Worm (Caenorhabditis elegans): ENCODE results near the gene T22B2.2.

The T22B2.2 gene

ce11 chrX:3920101-3920500 is at the start of gene T22B2.2:
Gene T22B2.2 (plus strand): TSS chrX:3920401.
- TF ChIP-seq dve-1 (tag; optimal IDR thresholded peaks at IDR 0.05; ENCODE audit: insufficient read depth), result no peak
- no peak for TF ChIP-seq Y75B8A.6 (GFP tag; IDR thresholded peaks at IDR 0.05)
- no peak for TF ChIP-seq aly-2 (tag; optimal IDR thresholded peaks at IDR 0.05)
- TF ChIP-seq unc-39 (tag; optimal IDR thresholded peaks at IDR 0.05), result no peak
- no peak for TF ChIP-seq ces-1 (GFP tag; optimal IDR thresholded peaks at IDR 0.05)
- TF ChIP-seq gei-8 (GFP tag; optimal IDR thresholded peaks at IDR 0.05), result no peak
- TF ChIP-seq ZK337.2 (GFP tag; IDR thresholded peaks at IDR 0.05), result no peak
- TF ChIP-seq Y5F2A.4 (GFP tag; optimal IDR thresholded peaks at IDR 0.05), result no peak
- no peak for TF ChIP-seq daf-16 (GFP tag; optimal IDR thresholded peaks at IDR 0.05)
- TF ChIP-seq daf-16 (tag; optimal IDR thresholded peaks at IDR 0.05), result no peak
- TF ChIP-seq F10B5.3 (tag; optimal IDR thresholded peaks at IDR 0.05), result no peak
- TF ChIP-seq spr-3 (GFP tag; optimal IDR thresholded peaks at IDR 0.05), result no peak
- TF ChIP-seq attf-4 (tag; optimal IDR thresholded peaks at IDR 0.05), result no peak

- TF ChIP-seq dve-1 (tag; optimal IDR thresholded peaks at IDR 0.05; ENCODE audit: insufficient read depth) (no peak), aha-1 (tag) (peak; percentile 7), fkh-10 (GFP tag; optimal IDR thresholded peaks at IDR 0.05) (peak; percentile 77), ces-1 (GFP tag; optimal IDR thresholded peaks at IDR 0.05) (peak; percentile 13)
These were observed 48.5 kb upstream of the T22B2.2 start for ce11 chrX:3871578-3872234.

ce11 chrX:3873445-3873844 is 46.8 kb upstream of the T22B2.2 start, which contains the start of gene lim-4:
Gene lim-4 (minus strand): TSS chrX:3873545.
- TF ChIP-seq hif-1 (tag; optimal IDR thresholded peaks at IDR 0.05) (no peak), madf-9 (GFP tag; conservative IDR thresholded peaks at IDR 0.05) (no peak), lin-15B (tag; optimal IDR thresholded peaks at IDR 0.05) (no peak), lin-38 (GFP tag; IDR thresholded peaks at IDR 0.05) (no peak), F44E2.7 (GFP tag; IDR thresholded peaks at IDR 0.05) (no peak), ceh-62 (tag; optimal IDR thresholded peaks at IDR 0.05) (no peak), D1046.2 (GFP tag; IDR thresholded peaks at IDR 0.05) (no peak), rbr-2 (tag; optimal IDR thresholded peaks at IDR 0.05) (no peak), lir-3 (tag; optimal IDR thresholded peaks at IDR 0.05) (no peak), mdl-1 (tag; optimal IDR thresholded peaks at IDR 0.05) (no peak), snpc-1.2 (GFP tag; IDR thresholded peaks at IDR 0.05) (no peak), jun-1 (tag; optimal IDR thresholded peaks at IDR 0.05) (no peak), lin-1 (GFP tag; IDR thresholded peaks at IDR 0.05) (no peak), lin-39 (tag; optimal IDR thresholded peaks at IDR 0.05) (no peak), nhr-11 (tag; optimal IDR thresholded peaks at IDR 0.05) (no peak), fos-1 (tag; optimal IDR thresholded peaks at IDR 0.05) (no peak), nhr-42 (GFP tag; IDR thresholded peaks at IDR 0.05) (no peak), hlh-30 (tag; optimal IDR thresholded peaks at IDR 0.05; ENCODE audit: insufficient read depth) (no peak), ceh-32 (tag; optimal IDR thresholded peaks at IDR 0.05; ENCODE audit: poor library complexity) (no peak)

- TF ChIP-seq R02D3.7 (tag; optimal IDR thresholded peaks at IDR 0.05), result no peak
- TF ChIP-seq unc-39 (tag; optimal IDR thresholded peaks at IDR 0.05), result no peak
- TF ChIP-seq snpc-4 (tag; optimal IDR thresholded peaks at IDR 0.05), result no peak
- no peak for TF ChIP-seq ceh-20 (GFP tag; IDR thresholded peaks at IDR 0.05)
- TF ChIP-seq ces-1 (GFP tag; optimal IDR thresholded peaks at IDR 0.05), result peak; percentile 84
- no peak for TF ChIP-seq nhr-28 (tag; optimal IDR thresholded peaks at IDR 0.05)
- TF ChIP-seq aha-1 (tag), result peak; percentile 45
- TF ChIP-seq F44E2.7 (GFP tag; IDR thresholded peaks at IDR 0.05), result no peak
- TF ChIP-seq ama-1 (optimal IDR thresholded peaks at IDR 0.05), result no peak
- TF ChIP-seq nhr-76 (tag; optimal IDR thresholded peaks at IDR 0.05), result no peak
These were observed 44.5 kb upstream of the T22B2.2 start for ce11 chrX:3875714-3876113.

All from whole organism, L4 larva.